Worm (Caenorhabditis elegans) whole organism, L1 larva: Measurements from ENCODE around the gene rpi-2.

Experiments used
- aly-2 ChIP-seq: fragments of 150-350 bp; optimal IDR thresholded peaks from 2 replicates; lab custom pipeline; 2014; ENCODE audit warnings: missing biosample characterization, missing genetic modification characterization
- ceh-90 ChIP-seq: sonication (generic microtip); optimal IDR thresholded peaks from 2 replicates; lab custom pipeline; 2016; ENCODE audit warnings: missing genetic modification characterization, missing compliant biosample characterization
- unc-62 ChIP-seq: fragments of 150-350 bp; optimal IDR thresholded peaks from 2 replicates; lab custom pipeline; 2014; ENCODE audit warnings: missing biosample characterization, missing genetic modification reagents, missing genetic modification characterization

DNA sequence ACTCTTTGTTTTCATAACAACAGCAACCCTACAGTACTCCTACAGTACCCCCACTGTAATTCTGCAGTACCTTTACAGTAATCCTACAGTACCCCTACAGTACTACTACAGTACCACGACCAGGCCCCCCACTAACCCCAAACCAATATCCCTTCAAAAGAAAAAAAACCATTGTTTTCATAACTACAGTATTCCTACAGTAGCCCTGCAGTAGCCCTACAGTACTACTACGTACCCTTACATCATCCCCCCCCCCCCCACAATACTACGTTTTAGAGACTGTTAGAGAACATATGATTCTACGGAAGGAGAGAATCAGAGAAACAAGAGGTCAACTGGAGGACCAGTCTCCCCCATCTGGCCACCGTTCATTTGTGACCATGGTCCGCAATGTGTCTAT, 42.4 kb downstream of the rpi-2 start, which contains the start of gene Y41D4A.3:
- TF ChIP-seq ceh-90 (tag; lab: Kevin White, UChicago): no peak
- no peak for TF ChIP-seq aly-2 (tag; lab: Kevin White, UChicago)
- no peak for TF ChIP-seq unc-62
